Fruit fly (Drosophila melanogaster): ENCODE measurements around the gene CG6656.
A peak's percentile ranks its signal among the peaks of the same experiment; 100 is the strongest.

The CG6656 gene

dm6 chr3R:21874982-21875466 lies at the start of gene CG6656:
Gene CG6656 (plus strand): TSS chr3R:21875293.
- TF ChIP-seq CG11902 (GFP tag; optimal IDR thresholded peaks at IDR 0.05) (no peak), Ets21C (GFP tag; optimal IDR thresholded peaks at IDR 0.05) (no peak), dsx (GFP tag; optimal IDR thresholded peaks at IDR 0.05; ENCODE audit: poor library complexity, severe bottlenecking) (peak; percentile 87), Lpt (GFP tag; optimal IDR thresholded peaks at IDR 0.05) (peak; percentile 76), CG11294 (GFP tag; IDR thresholded peaks at IDR 0.05) (peak; percentile 33; the same call in 1 of the 2 replicates), CG3032 (tag; optimal IDR thresholded peaks at IDR 0.05) (no peak), CG1621 (tag; optimal IDR thresholded peaks at IDR 0.05) (peak; percentile 80), fd85E (GFP tag; optimal IDR thresholded peaks at IDR 0.05) (peak; percentile 17), Eip78C (GFP tag) (peak; percentile 80), CG8119 (GFP tag; IDR thresholded peaks at IDR 0.05) (peak; percentile 42; the same call in 2 of the 3 replicates), Gug (GFP tag; IDR thresholded peaks at IDR 0.05) (no peak), spab (GFP tag; optimal IDR thresholded peaks at IDR 0.05) (no peak), Sox14 (GFP tag; optimal IDR thresholded peaks at IDR 0.05) (peak; percentile 23), CG6808 (GFP tag; optimal IDR thresholded peaks at IDR 0.05) (no peak), CG3919 (GFP tag; optimal IDR thresholded peaks at IDR 0.05) (peak; percentile 37), lz (GFP tag; optimal IDR thresholded peaks at IDR 0.05) (no peak), CG6792 (GFP tag; optimal IDR thresholded peaks at IDR 0.05) (peak; percentile 17), CG6854 (GFP tag; optimal IDR thresholded peaks at IDR 0.05) (peak; percentile 25), Hr38 (GFP tag; optimal IDR thresholded peaks at IDR 0.05) (no peak), svp (GFP tag) (peak; percentile 58), CG10631 (GFP tag; optimal IDR thresholded peaks at IDR 0.05) (no peak), Eip75B (GFP tag; optimal IDR thresholded peaks at IDR 0.05) (no peak), salr (GFP tag; optimal IDR thresholded peaks at IDR 0.05) (no peak), Ets96B (tag; optimal IDR thresholded peaks at IDR 0.05) (peak; percentile 19), CG16779 (tag; optimal IDR thresholded peaks at IDR 0.05) (peak; percentile 5), CG32006 (GFP tag; optimal IDR thresholded peaks at IDR 0.05) (no peak), CG15336 (GFP tag; IDR thresholded peaks at IDR 0.05) (peak; percentile 64), ss (GFP tag; optimal IDR thresholded peaks at IDR 0.05) (peak; percentile 22 to 49), OdsH (GFP tag; optimal IDR thresholded peaks at IDR 0.05) (no peak), fkh (GFP tag; optimal IDR thresholded peaks at IDR 0.05) (peak; percentile 47), eg (GFP tag; IDR thresholded peaks at IDR 0.05) (no peak; the same call in 2 of the 3 replicates), Blimp-1 (GFP tag; optimal IDR thresholded peaks at IDR 0.05) (no peak), CG31627 (GFP tag; optimal IDR thresholded peaks at IDR 0.05) (no peak), achi (GFP tag; optimal IDR thresholded peaks at IDR 0.05) (no peak), net (GFP tag; optimal IDR thresholded peaks at IDR 0.05) (peak; percentile 2), CG9139 (GFP tag; optimal IDR thresholded peaks at IDR 0.05) (peak; percentile 24), Sox15 (GFP tag; optimal IDR thresholded peaks at IDR 0.05) (no peak), CG34406 (GFP tag; optimal IDR thresholded peaks at IDR 0.05) (no peak), fd59A (GFP tag; optimal IDR thresholded peaks at IDR 0.05) (no peak), CG10669 (GFP tag; optimal IDR thresholded peaks at IDR 0.05) (peak; percentile 22), CG6276 (GFP tag; optimal IDR thresholded peaks at IDR 0.05) (no peak), cyc (GFP tag; optimal IDR thresholded peaks at IDR 0.05) (no peak), topi (GFP tag; optimal IDR thresholded peaks at IDR 0.05) (no peak), Eip93F (GFP tag; optimal IDR thresholded peaks at IDR 0.05) (no peak), vri (GFP tag; optimal IDR thresholded peaks at IDR 0.05) (peak; percentile 83), Sox102F (GFP tag; optimal IDR thresholded peaks at IDR 0.05) (no peak), esn (GFP tag; optimal IDR thresholded peaks at IDR 0.05) (peak; percentile 26), CG6163 (GFP tag; IDR thresholded peaks at IDR 0.05) (peak; percentile 76; the same call in 2 of the 3 replicates)
